Worm (Caenorhabditis elegans): Measurements from ENCODE around the gene F49F1.17.

DNA sequence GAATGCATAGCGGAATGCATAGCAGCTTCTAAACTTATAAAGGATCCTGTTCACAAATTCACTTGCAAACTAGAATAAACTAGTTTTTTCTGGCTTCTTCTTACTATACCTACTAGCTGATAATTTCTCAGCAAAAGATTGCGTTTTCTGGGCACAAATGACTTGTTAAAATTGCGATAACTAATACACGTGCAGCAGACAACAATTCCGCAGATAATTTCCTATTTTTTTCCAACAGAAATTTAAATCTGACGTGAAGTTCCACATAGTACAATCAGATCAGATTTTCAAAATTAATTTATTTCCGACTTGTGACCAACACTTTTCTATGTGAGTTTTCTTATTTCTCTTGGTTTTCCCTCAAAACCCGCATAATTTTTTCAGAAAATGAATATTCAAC lies 28.7 kb upstream of the F49F1.17 start, which contains the start of gene scrm-8:
- TF ChIP-seq him-1 (tag; optimal IDR thresholded peaks at IDR 0.05) (no peak), W03F9.2 (tag; optimal IDR thresholded peaks at IDR 0.05) (no peak), dao-5 (tag; optimal IDR thresholded peaks at IDR 0.05) (no peak)
